Fruit fly (Drosophila melanogaster): ENCODE data around the gene trc.

Gene trc

dm6 chr3L:19870843-19871666, 37.0 kb upstream of the trc start, which contains the start of the genes Rab8 and Usp32 (continued):
- TF ChIP-seq Dref (GFP tag; IDR thresholded peaks at IDR 0.05) (peak; percentile 90), dmrt11E (tag; optimal IDR thresholded peaks at IDR 0.05) (peak; percentile 32), CG1024 (GFP tag; IDR thresholded peaks at IDR 0.05) (no peak), usp (GFP tag; optimal IDR thresholded peaks at IDR 0.05) (no peak), toy (GFP tag; IDR thresholded peaks at IDR 0.05) (no peak), CG31224 (GFP tag; IDR thresholded peaks at IDR 0.05) (peak; percentile 27; the same call in 1 of the 2 replicates), knrl (GFP tag; IDR thresholded peaks at IDR 0.05; ENCODE audit: partially characterized antibody) (peak; percentile 84), Bdp1 (GFP tag; optimal IDR thresholded peaks at IDR 0.05) (peak; percentile 64), CG31365 (tag; optimal IDR thresholded peaks at IDR 0.05) (peak; percentile 21), CHES-1-like (GFP tag; optimal IDR thresholded peaks at IDR 0.05) (peak; percentile 86), CG2199 (GFP tag; IDR thresholded peaks at IDR 0.05) (peak; percentile 82; the same call in 2 of the 3 replicates), CG1233 (GFP tag; optimal IDR thresholded peaks at IDR 0.05) (peak; percentile 1), scrt (GFP tag; optimal IDR thresholded peaks at IDR 0.05) (peak; percentile 62), nom (GFP tag; optimal IDR thresholded peaks at IDR 0.05) (peak; percentile 46), dmrt99B (tag; optimal IDR thresholded peaks at IDR 0.05) (no peak), Xbp1 (GFP tag; optimal IDR thresholded peaks at IDR 0.05) (peak; percentile 77), CG6175 (GFP tag; IDR thresholded peaks at IDR 0.05) (0 out of 3 replicates have a peak, but pooled peaks have one; percentile 28), CG5245 (GFP tag; optimal IDR thresholded peaks at IDR 0.05) (peak; percentile 34), BtbVII (GFP tag; optimal IDR thresholded peaks at IDR 0.05) (peak; percentile 39), CG6683 (GFP tag; optimal IDR thresholded peaks at IDR 0.05) (peak; percentile 22), Oli (tag; optimal IDR thresholded peaks at IDR 0.05) (no peak), CG31441 (GFP tag; IDR thresholded peaks at IDR 0.05) (peak; percentile 54; the same call in 1 of the 2 replicates), slou (GFP tag; optimal IDR thresholded peaks at IDR 0.05) (no peak), ken (GFP tag; IDR thresholded peaks at IDR 0.05) (peak; percentile 66; the same call in 2 of the 3 replicates), CG14860 (GFP tag; IDR thresholded peaks at IDR 0.05; ENCODE audit: partially characterized antibody) (peak; percentile 78), CG14014 (GFP tag; IDR thresholded peaks at IDR 0.05) (peak; percentile 47; the same call in 1 of the 2 replicates), CG11560 (tag; IDR thresholded peaks at IDR 0.05) (no peak), CG32772 (GFP tag; IDR thresholded peaks at IDR 0.05) (no peak), Tbp (GFP tag; optimal IDR thresholded peaks at IDR 0.05) (no peak), lmd (GFP tag; IDR thresholded peaks at IDR 0.05) (peak; percentile 57; the same call in 1 of the 2 replicates), salm (tag; optimal IDR thresholded peaks at IDR 0.05) (peak; percentile 19), ttk (GFP tag; IDR thresholded peaks at IDR 0.05) (no peak), rib (GFP tag; IDR thresholded peaks at IDR 0.05) (peak; percentile 48), CG7372 (GFP tag; IDR thresholded peaks at IDR 0.05) (no peak), caup (GFP tag; optimal IDR thresholded peaks at IDR 0.05; ENCODE audit: severe bottlenecking) (peak; percentile 81), CG2202 (tag; optimal IDR thresholded peaks at IDR 0.05) (peak; percentile 25), abd-A (tag; optimal IDR thresholded peaks at IDR 0.05) (no peak), CG15011 (GFP tag; optimal IDR thresholded peaks at IDR 0.05) (peak; percentile 44), Rfx (GFP tag; IDR thresholded peaks at IDR 0.05) (peak; percentile 86), CG14965 (GFP tag; optimal IDR thresholded peaks at IDR 0.05; ENCODE audit: borderline replicate concordance) (no peak), CG14667 (GFP tag; IDR thresholded peaks at IDR 0.05) (no peak), CG9797 (GFP tag; optimal IDR thresholded peaks at IDR 0.05) (peak; percentile 48), btn (GFP tag; optimal IDR thresholded peaks at IDR 0.05) (peak; percentile 40), CG3065 (GFP tag; optimal IDR thresholded peaks at IDR 0.05) (peak; percentile 18), CG9932 (GFP tag; IDR thresholded peaks at IDR 0.05) (peak; percentile 81), Hr51 (GFP tag; optimal IDR thresholded peaks at IDR 0.05) (peak in 1 of 2 experiments; percentile 69), schlank (tag; optimal IDR thresholded peaks at IDR 0.05) (peak; percentile 15), CG11695 (GFP tag; IDR thresholded peaks at IDR 0.05) (no peak), CTCF (GFP tag; optimal IDR thresholded peaks at IDR 0.05) (no peak)
